Worm (Caenorhabditis elegans): ENCODE measurements around the gene ndnf-1.

Gene ndnf-1

ce11 chrIV:3046009-3046408 lies 17.3 kb upstream of the ndnf-1 start:
- 0 out of 2 replicates have a peak, but pooled peaks have one; percentile 11 for TF ChIP-seq egrh-3 (GFP tag; IDR thresholded peaks at IDR 0.05)
- TF ChIP-seq D2030.7 (GFP tag; IDR thresholded peaks at IDR 0.05) = no peak
- TF ChIP-seq zfh-2 (GFP tag; conservative IDR thresholded peaks at IDR 0.05) = peak; percentile 66; the same call in 1 of the 2 replicates
- TF ChIP-seq dpff-1 (tag; optimal IDR thresholded peaks at IDR 0.05) = no peak
- TF ChIP-seq ztf-25 (GFP tag; IDR thresholded peaks at IDR 0.05) = no peak
- TF ChIP-seq ceh-40 (GFP tag; IDR thresholded peaks at IDR 0.05) = no peak
- TF ChIP-seq F10E7.11 (tag; optimal IDR thresholded peaks at IDR 0.05) = no peak
- peak; percentile 20 for TF ChIP-seq repo-1 (tag; optimal IDR thresholded peaks at IDR 0.05)
- no peak for TF ChIP-seq snpc-4 (GFP tag; optimal IDR thresholded peaks at IDR 0.05)
- TF ChIP-seq snpc-4 (tag; optimal IDR thresholded peaks at IDR 0.05) = no peak
- TF ChIP-seq tbp1 (GFP tag; optimal IDR thresholded peaks at IDR 0.05) = no peak
- no peak for TF ChIP-seq rpc-1 (optimal IDR thresholded peaks at IDR 0.05)
- no peak for TF ChIP-seq rpc-1 (tag; optimal IDR thresholded peaks at IDR 0.05)
- no peak for TF ChIP-seq snpc-1.1 (tag; optimal IDR thresholded peaks at IDR 0.05; ENCODE audit: insufficient read depth)
- no peak for TF ChIP-seq pha-4 (tag; optimal IDR thresholded peaks at IDR 0.05)
- TF ChIP-seq lir-1 (GFP tag; conservative IDR thresholded peaks at IDR 0.05) = no peak
- 0 out of 2 replicates have a peak, but pooled peaks have one; percentile 24 for TF ChIP-seq attf-6 (GFP tag; IDR thresholded peaks at IDR 0.05)

ce11 chrIV:3044158-3044557 lies 15.4 kb upstream of the ndnf-1 start:
- TF ChIP-seq nhr-90 (tag; optimal IDR thresholded peaks at IDR 0.05) (no peak), egrh-3 (GFP tag; IDR thresholded peaks at IDR 0.05) (peak; percentile 76; the same call in 1 of the 2 replicates), F10E7.11 (tag; optimal IDR thresholded peaks at IDR 0.05) (no peak), Y67H2A.10 (GFP tag; conservative IDR thresholded peaks at IDR 0.05) (no peak), lin-26 (GFP tag; IDR thresholded peaks at IDR 0.05) (0 out of 2 replicates have a peak, but pooled peaks have one; percentile 9), hmg-20 (GFP tag; IDR thresholded peaks at IDR 0.05) (no peak), zfh-2 (GFP tag; conservative IDR thresholded peaks at IDR 0.05) (peak; percentile 81), ceh-40 (GFP tag; IDR thresholded peaks at IDR 0.05) (no peak), Y53F4B.3 (GFP tag; IDR thresholded peaks at IDR 0.05) (no peak), K11D2.4 (GFP tag; IDR thresholded peaks at IDR 0.05) (no peak), F52B5.7 (tag; optimal IDR thresholded peaks at IDR 0.05) (no peak), C06A6.2 (GFP tag; conservative IDR thresholded peaks at IDR 0.05) (no peak), B0336.3 (GFP tag; IDR thresholded peaks at IDR 0.05) (no peak), cebp-2 (GFP tag; IDR thresholded peaks at IDR 0.05) (no peak), athp-1 (tag; optimal IDR thresholded peaks at IDR 0.05) (no peak)

ce11 chrIV:3038740-3039139 lies 10.0 kb upstream of the ndnf-1 start:
- no peak for TF ChIP-seq rec-8 (tag; optimal IDR thresholded peaks at IDR 0.05)
- 0 out of 2 replicates have a peak, but pooled peaks have one; percentile 10 for TF ChIP-seq nfyb-1 (GFP tag; IDR thresholded peaks at IDR 0.05)
- TF ChIP-seq egrh-3 (GFP tag; IDR thresholded peaks at IDR 0.05) = peak; percentile 65
- TF ChIP-seq zfh-2 (GFP tag; conservative IDR thresholded peaks at IDR 0.05) = peak; percentile 86
- TF ChIP-seq sdz-38 (tag; optimal IDR thresholded peaks at IDR 0.05) = no peak

- peak; percentile 15; the same call in 1 of the 2 replicates for TF ChIP-seq egrh-3 (GFP tag; IDR thresholded peaks at IDR 0.05)
- 0 out of 2 replicates have a peak, but pooled peaks have one; percentile 25 for TF ChIP-seq ceh-58 (GFP tag; IDR thresholded peaks at IDR 0.05)
- 0 out of 2 replicates have a peak, but pooled peaks have one; percentile 44 for TF ChIP-seq ekl-4 (GFP tag; IDR thresholded peaks at IDR 0.05)
- peak; percentile 81 for TF ChIP-seq zfh-2 (GFP tag; conservative IDR thresholded peaks at IDR 0.05)
- TF ChIP-seq ama-1 (optimal IDR thresholded peaks at IDR 0.05) = no peak
- TF ChIP-seq ama-1 (GFP tag; optimal IDR thresholded peaks at IDR 0.05) = no peak
- no peak for TF ChIP-seq ceh-91 (GFP tag; IDR thresholded peaks at IDR 0.05)
Observed at ce11 chrIV:3037932-3038331, 9.2 kb upstream of the ndnf-1 start.
